Fruit fly (Drosophila melanogaster) whole organism, embryonic: ENCODE results near the gene w.
A peak's percentile ranks its signal among the peaks of the same experiment; 100 is the strongest.

Experiments
- BEAF-32 ChIP-seq: fragments of 200-800 bp; sonication (Bioruptor generic); optimal IDR thresholded peaks from 3 replicates; lab custom pipeline; 2017; ENCODE audit warnings: missing biosample characterization, missing genetic modification characterization, mild to moderate bottlenecking, moderate library complexity, missing genetic modification reagents
- CG10274 ChIP-seq: fragments of 200-800 bp; sonication (Bioruptor generic); optimal IDR thresholded peaks from 3 replicates; lab custom pipeline; 2017; ENCODE audit warnings: missing biosample characterization, mild to moderate bottlenecking, missing genetic modification characterization
- CG11085 ChIP-seq: fragments of 200-800 bp; sonication (Bioruptor generic); IDR thresholded peaks from 2 replicates; pipeline ENCODE4 v1.3.6; 2022; ENCODE audit warnings: missing biosample characterization, missing genetic modification characterization
- CG11398 ChIP-seq: fragments of 200-800 bp; sonication (Bioruptor generic); optimal IDR thresholded peaks from 2 replicates; lab custom pipeline; 2016; ENCODE audit warnings: missing biosample characterization, missing genetic modification characterization
- CG11504 ChIP-seq: fragments of 200-800 bp; sonication (Bioruptor generic); optimal IDR thresholded peaks from 3 replicates; lab custom pipeline; 2019; ENCODE audit warnings: missing biosample characterization, mild to moderate bottlenecking, missing genetic modification characterization, moderate library complexity
- CG12104 ChIP-seq: fragments of 200-800 bp; sonication (Bioruptor generic); optimal IDR thresholded peaks from 3 replicates; lab custom pipeline; 2016; ENCODE audit warnings: missing biosample characterization, missing genetic modification characterization
- CG12391 ChIP-seq: fragments of 200-800 bp; sonication (Bioruptor generic); optimal IDR thresholded peaks from 3 replicates; lab custom pipeline; 2018; ENCODE audit warnings: missing biosample characterization, mild to moderate bottlenecking, missing genetic modification characterization, moderate library complexity
- CG12744 ChIP-seq: fragments of 200-800 bp; sonication (Bioruptor generic); optimal IDR thresholded peaks from 2 replicates; lab custom pipeline; 2016; ENCODE audit warnings: missing biosample characterization, missing genetic modification characterization
- CG13123 ChIP-seq: fragments of 200-800 bp; sonication (Bioruptor generic); optimal IDR thresholded peaks from 2 replicates; lab custom pipeline; 2016; ENCODE audit warnings: missing biosample characterization, missing genetic modification characterization
- CG15601 ChIP-seq: fragments of 200-800 bp; sonication (Bioruptor generic); optimal IDR thresholded peaks from 3 replicates; lab custom pipeline; 2019; ENCODE audit warnings: missing biosample characterization, mild to moderate bottlenecking, missing genetic modification characterization, moderate library complexity
- CG2120 ChIP-seq: fragments of 200-800 bp; sonication (Bioruptor generic); optimal IDR thresholded peaks from 3 replicates; lab custom pipeline; 2016; ENCODE audit warnings: missing biosample characterization, missing genetic modification characterization
- CG2678 ChIP-seq: fragments of 200-800 bp; sonication (Bioruptor generic); optimal IDR thresholded peaks from 3 replicates; lab custom pipeline; 2019; ENCODE audit warnings: missing biosample characterization, mild to moderate bottlenecking, missing genetic modification characterization, moderate library complexity
- CG33213 ChIP-seq: fragments of 200-800 bp; sonication (Bioruptor generic); optimal IDR thresholded peaks from 3 replicates; lab custom pipeline; 2016; ENCODE audit warnings: missing biosample characterization, missing genetic modification characterization
- CG3847 ChIP-seq: fragments of 200-800 bp; sonication (Bioruptor generic); IDR thresholded peaks from 2 replicates; pipeline ENCODE4 v1.3.6; 2022; ENCODE audit warnings: missing biosample characterization, missing genetic modification characterization
- CG4360 ChIP-seq: fragments of 200-800 bp; sonication (Bioruptor generic); IDR thresholded peaks from 2 replicates; pipeline ENCODE4 v1.3.6; 2022; ENCODE audit warnings: missing biosample characterization, missing genetic modification characterization
- CG5180 ChIP-seq: fragments of 200-800 bp; sonication (Bioruptor generic); optimal IDR thresholded peaks from 3 replicates; lab custom pipeline; 2017; ENCODE audit warnings: missing biosample characterization, missing genetic modification characterization, mild to moderate bottlenecking, moderate library complexity, missing genetic modification reagents
- CG6654 ChIP-seq: fragments of 200-800 bp; sonication (Bioruptor generic); optimal IDR thresholded peaks from 2 replicates; lab custom pipeline; 2017; ENCODE audit warnings: missing biosample characterization, mild to moderate bottlenecking, missing genetic modification characterization
- CG7556 ChIP-seq: fragments of 200-800 bp; sonication (Bioruptor generic); optimal IDR thresholded peaks from 2 replicates; lab custom pipeline; 2017; ENCODE audit warnings: missing biosample characterization, mild to moderate bottlenecking, missing genetic modification characterization
- CG7786 ChIP-seq: fragments of 200-800 bp; sonication (Bioruptor generic); optimal IDR thresholded peaks from 2 replicates; lab custom pipeline; 2016; ENCODE audit warnings: missing biosample characterization, missing genetic modification characterization
- CG8089 ChIP-seq: fragments of 200-800 bp; sonication (Bioruptor generic); optimal IDR thresholded peaks from 3 replicates; lab custom pipeline; 2016; ENCODE audit warnings: missing biosample characterization, missing genetic modification characterization
- CG9437 ChIP-seq: fragments of 200-800 bp; sonication (Bioruptor generic); optimal IDR thresholded peaks from 2 replicates; lab custom pipeline; 2018; ENCODE audit warnings: missing biosample characterization, mild to moderate bottlenecking, missing genetic modification characterization
- CHES-1-like ChIP-seq: fragments of 200-800 bp; sonication (Bioruptor generic); optimal IDR thresholded peaks from 2 replicates; lab custom pipeline; 2016; ENCODE audit warnings: missing biosample characterization, missing genetic modification characterization
- CoRest ChIP-seq: fragments of 200-800 bp; sonication (Bioruptor generic); optimal IDR thresholded peaks from 3 replicates; lab custom pipeline; 2018; ENCODE audit warnings: missing biosample characterization, mild to moderate bottlenecking, missing genetic modification characterization, moderate library complexity
- H15 ChIP-seq: fragments of 200-800 bp; sonication (Bioruptor generic); IDR thresholded peaks from 3 replicates; pipeline ENCODE4 v1.3.6; 2022; ENCODE audit warnings: missing biosample characterization, missing genetic modification characterization
- Lpt ChIP-seq: fragments of >200 bp; optimal IDR thresholded peaks from 2 replicates; lab custom pipeline; 2018; ENCODE audit warnings: missing biosample characterization, missing genetic modification characterization
- NC2α ChIP-seq: fragments of 200-800 bp; sonication (Bioruptor generic); optimal IDR thresholded peaks from 2 replicates; lab custom pipeline; 2016; ENCODE audit warnings: missing biosample characterization, missing genetic modification characterization
- Trl ChIP-seq, 3 experiments: fragments of >200 bp in 2 of 3; fragments of 200-800 bp in 1 of 3; sonication (Bioruptor generic) in 1 of 3; optimal IDR thresholded peaks; 2 replicates in 1 of 3; 3 replicates in 2 of 3; lab custom pipeline; 2016 to 2017; ENCODE audit warnings: missing biosample characterization in 1 of 3, missing genetic modification characterization in 1 of 3
- az2 ChIP-seq: fragments of 200-800 bp; sonication (Bioruptor generic); optimal IDR thresholded peaks from 3 replicates; lab custom pipeline; 2016; ENCODE audit warnings: missing biosample characterization, missing genetic modification characterization
- br ChIP-seq: fragments of >200 bp; optimal IDR thresholded peaks from 2 replicates; lab custom pipeline; 2017
- corto ChIP-seq: fragments of 200-800 bp; sonication (Bioruptor generic); optimal IDR thresholded peaks from 2 replicates; lab custom pipeline; 2016; ENCODE audit warnings: missing biosample characterization, mild to moderate bottlenecking, missing genetic modification characterization, moderate library complexity
- dimm ChIP-seq: fragments of 200-800 bp; sonication (Bioruptor generic); IDR thresholded peaks from 2 replicates; pipeline ENCODE4 v1.3.6; 2022; ENCODE audit warnings: missing biosample characterization, missing genetic modification characterization
- dpn ChIP-seq, 2 experiments: fragments of 200-800 bp; sonication (Bioruptor generic); optimal IDR thresholded peaks; 3 replicates each; lab custom pipeline; 2016; ENCODE audit warnings: missing biosample characterization in 2 of 2, missing genetic modification characterization in 2 of 2
- esg ChIP-seq: fragments of 200-800 bp; sonication (Bioruptor generic); conservative IDR thresholded peaks from 2 replicates; pipeline ENCODE4 v1.3.6; 2022; ENCODE audit warnings: missing biosample characterization, missing genetic modification characterization
- fd102C ChIP-seq: fragments of 200-800 bp; sonication (Bioruptor generic); optimal IDR thresholded peaks from 2 replicates; lab custom pipeline; 2018; ENCODE audit warnings: missing biosample characterization, mild to moderate bottlenecking, missing genetic modification characterization, moderate library complexity
- fd64A ChIP-seq: fragments of 200-800 bp; sonication (Bioruptor generic); optimal IDR thresholded peaks from 3 replicates; lab custom pipeline; 2018; ENCODE audit warnings: missing biosample characterization, mild to moderate bottlenecking, missing genetic modification characterization
- fu2 ChIP-seq: fragments of 200-800 bp; sonication (Bioruptor generic); optimal IDR thresholded peaks from 2 replicates; lab custom pipeline; 2016; ENCODE audit warnings: missing biosample characterization, missing genetic modification characterization
- gcm2 ChIP-seq: fragments of 200-800 bp; sonication (Bioruptor generic); optimal IDR thresholded peaks from 2 replicates; lab custom pipeline; 2016; ENCODE audit warnings: missing biosample characterization, missing genetic modification characterization
- kah ChIP-seq: fragments of 200-800 bp; sonication (Bioruptor generic); optimal IDR thresholded peaks from 2 replicates; lab custom pipeline; 2018; ENCODE audit warnings: missing biosample characterization, mild to moderate bottlenecking, missing genetic modification characterization
- knrl ChIP-seq: fragments of 200-800 bp; sonication (Bioruptor generic); IDR thresholded peaks from 3 replicates; pipeline ENCODE4 v1.3.6; 2022; ENCODE audit warnings: missing biosample characterization, missing genetic modification characterization; ENCODE audit not compliant: partially characterized antibody
- lola ChIP-seq, 3 experiments: fragments of >200 bp in 2 of 3; fragments of 200-800 bp in 1 of 3; sonication (Bioruptor generic) in 1 of 3; optimal IDR thresholded peaks; 2 replicates each; lab custom pipeline; 2017 to 2019; ENCODE audit warnings: missing biosample characterization in 3 of 3, missing genetic modification characterization in 3 of 3, mild to moderate bottlenecking in 1 of 3, moderate library complexity in 1 of 3
- oc ChIP-seq: fragments of 200-800 bp; sonication (Bioruptor generic); optimal IDR thresholded peaks from 2 replicates; lab custom pipeline; 2018; ENCODE audit warnings: missing biosample characterization, mild to moderate bottlenecking, missing genetic modification characterization, moderate library complexity
- run ChIP-seq: fragments of 200-800 bp; sonication (Bioruptor generic); optimal IDR thresholded peaks from 3 replicates; lab custom pipeline; 2018; ENCODE audit warnings: missing biosample characterization, mild to moderate bottlenecking, missing genetic modification characterization
- salm ChIP-seq: fragments of 200-800 bp; sonication (Bioruptor generic); optimal IDR thresholded peaks from 2 replicates; lab custom pipeline; 2018; ENCODE audit warnings: missing biosample characterization, mild to moderate bottlenecking, missing genetic modification characterization
- shn ChIP-seq: fragments of 200-800 bp; sonication (Bioruptor generic); optimal IDR thresholded peaks from 3 replicates; lab custom pipeline; 2016; ENCODE audit warnings: missing biosample characterization, missing genetic modification characterization
- sima ChIP-seq: fragments of 200-800 bp; sonication (Bioruptor generic); optimal IDR thresholded peaks from 2 replicates; lab custom pipeline; 2016; ENCODE audit warnings: missing biosample characterization, missing genetic modification characterization
- sob ChIP-seq: fragments of 200-800 bp; sonication (Bioruptor generic); IDR thresholded peaks from 2 replicates; pipeline ENCODE4 v1.3.6; 2022; ENCODE audit warnings: missing biosample characterization, missing genetic modification characterization
- tin ChIP-seq: fragments of 200-800 bp; sonication (Bioruptor generic); optimal IDR thresholded peaks from 3 replicates; lab custom pipeline; 2016; ENCODE audit warnings: missing biosample characterization, missing genetic modification characterization
- wor ChIP-seq: fragments of 200-800 bp; sonication (Bioruptor generic); IDR thresholded peaks from 2 replicates; pipeline ENCODE4 v1.3.6; 2022; ENCODE audit warnings: missing biosample characterization, missing genetic modification characterization
- zen ChIP-seq: fragments of 200-800 bp; sonication (Bioruptor generic); optimal IDR thresholded peaks from 3 replicates; lab custom pipeline; 2018; ENCODE audit warnings: missing biosample characterization, mild to moderate bottlenecking, missing genetic modification characterization, moderate library complexity
- zfh1 ChIP-seq: fragments of 200-800 bp; sonication (Bioruptor generic); IDR thresholded peaks from 3 replicates; pipeline ENCODE4 v1.3.6; 2022; ENCODE audit warnings: missing biosample characterization, missing genetic modification characterization
- zfh2 ChIP-seq: fragments of 200-800 bp; sonication (Bioruptor generic); optimal IDR thresholded peaks from 2 replicates; lab custom pipeline; 2016; ENCODE audit warnings: missing biosample characterization, missing genetic modification characterization

The w gene

dm6 chrX:2787267-2787666 is 9.0 kb downstream of the w start (continued):
- TF ChIP-seq BEAF-32 (GFP tag; lab: Kevin White, UChicago) = no peak
- TF ChIP-seq Trl (optimal IDR thresholded peaks at IDR 0.05; lab: Kevin White, UChicago) = no peak
- peak; percentile 65 for TF ChIP-seq Trl (GFP tag; optimal IDR thresholded peaks at IDR 0.05; lab: Kevin White, UChicago)
- TF ChIP-seq sima (GFP tag; lab: Kevin White, UChicago) = peak; percentile 39
- no peak for TF ChIP-seq fd102C
- 0 out of 2 replicates have a peak, but pooled peaks have one; percentile 12 for TF ChIP-seq CG4360 (GFP tag; lab: Robert Waterston, UW)
- TF ChIP-seq dimm (GFP tag; lab: Robert Waterston, UW) = peak; percentile 60; the same call in 1 of the 2 replicates
- peak; percentile 67 for TF ChIP-seq CG6654 (GFP tag; lab: Kevin White, UChicago)
- TF ChIP-seq run = peak; percentile 52
- peak; percentile 50 for TF ChIP-seq CG33213 (GFP tag; lab: Kevin White, UChicago)
- TF ChIP-seq corto = no peak
- peak; percentile 93 for TF ChIP-seq CG11504 (tag; lab: Kevin White, UChicago)
- TF ChIP-seq dpn (GFP tag; optimal IDR thresholded peaks at IDR 0.05; lab: Kevin White, UChicago) = peak; percentile 74 to 76
- peak; percentile 87 for TF ChIP-seq esg
- no peak for TF ChIP-seq br (lab: Kevin White, UChicago)
- TF ChIP-seq CG11398 (GFP tag; lab: Kevin White, UChicago) = peak; percentile 11
- TF ChIP-seq zfh2 (GFP tag; lab: Kevin White, UChicago) = peak; percentile 71
- TF ChIP-seq knrl = no peak
- TF ChIP-seq tin = peak; percentile 72
- peak; percentile 74 for TF ChIP-seq oc (tag; lab: Kevin White, UChicago)
- no peak for TF ChIP-seq NC2α (GFP tag; lab: Kevin White, UChicago)
- TF ChIP-seq CG3847 (GFP tag; lab: Robert Waterston, UW) = peak; percentile 78
- TF ChIP-seq sob (GFP tag; lab: Robert Waterston, UW) = peak; percentile 70
- TF ChIP-seq zen (tag; lab: Kevin White, UChicago) = peak; percentile 50
- peak; percentile 65 for TF ChIP-seq H15 (GFP tag; lab: Robert Waterston, UW)
- TF ChIP-seq CG7786 (GFP tag; lab: Kevin White, UChicago) = peak; percentile 53
- peak; percentile 79 for TF ChIP-seq CG9437 (GFP tag; lab: Kevin White, UChicago)
- TF ChIP-seq kah (GFP tag; lab: Kevin White, UChicago) = peak; percentile 62
- TF ChIP-seq CG15601 (tag; lab: Kevin White, UChicago) = peak; percentile 34
- no peak for TF ChIP-seq fd64A (GFP tag; lab: Kevin White, UChicago)
- TF ChIP-seq CG12391 = peak; percentile 87
- peak; percentile 84 for TF ChIP-seq CG2120 (GFP tag; lab: Kevin White, UChicago)
- TF ChIP-seq zfh1 (GFP tag; lab: Robert Waterston, UW) = peak; percentile 78
- TF ChIP-seq shn (GFP tag; lab: Kevin White, UChicago) = peak; percentile 69
- TF ChIP-seq CG10274 = peak; percentile 65
- peak; percentile 64 for TF ChIP-seq gcm2
- peak; percentile 89 for TF ChIP-seq CG7556 (GFP tag; lab: Kevin White, UChicago)
- peak; percentile 81 for TF ChIP-seq wor (GFP tag; lab: Robert Waterston, UW)
- peak; percentile 75 for TF ChIP-seq az2 (GFP tag; lab: Kevin White, UChicago)
- TF ChIP-seq CG5180 (GFP tag; lab: Kevin White, UChicago) = peak; percentile 75
- TF ChIP-seq salm = peak; percentile 72
- no peak for TF ChIP-seq CG11085 (GFP tag; lab: Robert Waterston, UW)
- no peak for TF ChIP-seq Lpt (GFP tag; lab: Kevin White, UChicago)
- peak; percentile 45 for TF ChIP-seq CHES-1-like (GFP tag; lab: Kevin White, UChicago)
- peak in 1 of 3 experiments; percentile 65 for TF ChIP-seq lola (GFP tag; optimal IDR thresholded peaks at IDR 0.05; lab: Kevin White, UChicago)
- TF ChIP-seq CG13123 (GFP tag; lab: Kevin White, UChicago) = peak; percentile 19
- TF ChIP-seq CoRest = peak; percentile 92
- TF ChIP-seq CG8089 (GFP tag; lab: Kevin White, UChicago) = peak; percentile 52
- TF ChIP-seq fu2 (GFP tag; lab: Kevin White, UChicago) = peak; percentile 44
- peak; percentile 56 for TF ChIP-seq CG12744 (GFP tag; lab: Kevin White, UChicago)
- TF ChIP-seq CG12104 (GFP tag; lab: Kevin White, UChicago) = peak; percentile 80
- TF ChIP-seq CG2678 (tag; lab: Kevin White, UChicago) = peak; percentile 92
